Fruit fly (Drosophila melanogaster) whole organism, prepupa: ENCODE results near the gene CG5217.

Experiments used
- CG11294 ChIP-seq: fragments of 200-800 bp; sonication (Bioruptor generic); IDR thresholded peaks from 2 replicates; pipeline ENCODE4 v1.3.6; 2022; ENCODE audit warnings: missing biosample characterization, missing genetic modification characterization
- CG11762 ChIP-seq: fragments of 200-800 bp; sonication (Bioruptor generic); optimal IDR thresholded peaks from 3 replicates; lab custom pipeline; 2016; ENCODE audit warnings: missing biosample characterization, missing genetic modification characterization; ENCODE audit not compliant: insufficient read depth
- CG16779 ChIP-seq: fragments of 200-800 bp; sonication (Bioruptor generic); optimal IDR thresholded peaks from 3 replicates; lab custom pipeline; 2017; ENCODE audit warnings: missing biosample characterization, mild to moderate bottlenecking, missing genetic modification characterization
- CG3919 ChIP-seq: fragments of 200-800 bp; sonication (Bioruptor generic); optimal IDR thresholded peaks from 3 replicates; lab custom pipeline; 2016; ENCODE audit warnings: missing biosample characterization, missing genetic modification characterization
- CG6163 ChIP-seq: fragments of 200-800 bp; sonication (Bioruptor generic); IDR thresholded peaks from 3 replicates; pipeline ENCODE4 v1.3.6; 2022; ENCODE audit warnings: missing biosample characterization, missing genetic modification characterization
- CG6792 ChIP-seq: fragments of 200-800 bp; sonication (Bioruptor generic); optimal IDR thresholded peaks from 3 replicates; lab custom pipeline; 2016; ENCODE audit warnings: missing biosample characterization, missing genetic modification characterization
- CG6808 ChIP-seq: fragments of 200-800 bp; sonication (Bioruptor generic); optimal IDR thresholded peaks from 3 replicates; lab custom pipeline; 2017; ENCODE audit warnings: missing biosample characterization, missing genetic modification characterization, mild to moderate bottlenecking, moderate library complexity, missing genetic modification reagents
- Eip75B ChIP-seq: fragments of 200-800 bp; sonication (Bioruptor generic); optimal IDR thresholded peaks from 3 replicates; lab custom pipeline; 2016; ENCODE audit warnings: missing biosample characterization, missing genetic modification characterization
- OdsH ChIP-seq: fragments of 200-800 bp; sonication (Bioruptor generic); optimal IDR thresholded peaks from 3 replicates; lab custom pipeline; 2016; ENCODE audit warnings: missing biosample characterization, missing genetic modification characterization
- Smox ChIP-seq: fragments of 200-800 bp; sonication (Bioruptor generic); optimal IDR thresholded peaks from 3 replicates; lab custom pipeline; 2016; ENCODE audit warnings: missing biosample characterization, missing genetic modification characterization
- Sox15 ChIP-seq: fragments of 200-800 bp; sonication (Bioruptor generic); optimal IDR thresholded peaks from 3 replicates; lab custom pipeline; 2016; ENCODE audit warnings: missing biosample characterization, missing genetic modification characterization
- eg ChIP-seq: fragments of 200-800 bp; sonication (Bioruptor generic); IDR thresholded peaks from 3 replicates; pipeline ENCODE4 v1.3.6; 2022; ENCODE audit warnings: missing biosample characterization, missing genetic modification characterization
- ss ChIP-seq, 2 experiments: fragments of 200-800 bp; sonication (Bioruptor generic); optimal IDR thresholded peaks; 2 replicates in 1 of 2; 3 replicates in 1 of 2; lab custom pipeline; 2017 to 2018; ENCODE audit warnings: mild to moderate bottlenecking in 2 of 2, missing biosample characterization in 2 of 2, missing genetic modification characterization in 2 of 2, moderate library complexity in 1 of 2

DNA sequence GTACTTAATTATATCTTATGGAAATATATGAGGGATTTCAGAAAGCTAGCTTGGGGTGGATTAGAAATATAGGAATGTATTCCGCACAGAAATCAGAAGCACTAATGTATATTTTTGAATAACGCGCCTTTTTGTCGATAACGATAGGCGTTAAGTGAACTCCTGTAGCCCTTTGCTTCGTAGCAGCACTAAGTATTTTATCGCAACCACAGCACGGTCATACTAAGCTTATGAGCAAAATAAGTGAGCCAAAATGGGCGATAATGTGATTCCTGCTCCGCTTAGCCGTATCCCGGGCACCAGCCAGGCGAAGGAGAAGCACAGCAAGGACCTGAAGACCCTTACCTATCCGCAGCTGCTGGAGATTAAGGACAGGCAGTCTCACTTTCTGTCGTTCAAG is 18.7 kb downstream of the CG5217 start, which contains the start of the genes CG5250 and Polr2M:
- TF ChIP-seq CG3919 (GFP tag; lab: Kevin White, UChicago) (no peak), Smox (GFP tag; lab: Kevin White, UChicago) (no peak), Sox15 (GFP tag; lab: Kevin White, UChicago) (no peak), CG6808 (GFP tag; lab: Kevin White, UChicago) (no peak), eg (GFP tag; lab: Robert Waterston, UW) (no peak), CG11294 (GFP tag; lab: Robert Waterston, UW) (no peak), ss (GFP tag; optimal IDR thresholded peaks at IDR 0.05; lab: Kevin White, UChicago) (no peak), OdsH (no peak), CG6163 (GFP tag; lab: Robert Waterston, UW) (no peak), Eip75B (no peak), CG6792 (GFP tag; lab: Kevin White, UChicago) (no peak), CG16779 (tag; lab: Kevin White, UChicago) (no peak), CG11762 (GFP tag; lab: Kevin White, UChicago) (no peak)
